Fruit fly (Drosophila melanogaster) Kc167 (cell line): ENCODE data around the gene Or83a.

Experiments
- Myc ChIP-seq: fragments of >200 bp; optimal IDR thresholded peaks from 2 replicates; lab custom pipeline; 2017; ENCODE audit warnings: missing external identifiers
- Sin3A ChIP-seq: fragments of >200 bp; optimal IDR thresholded peaks from 2 replicates; lab custom pipeline; 2018; ENCODE audit warnings: missing external identifiers
- h ChIP-seq: fragments of >200 bp; optimal IDR thresholded peaks from 3 replicates; lab custom pipeline; 2018; ENCODE audit warnings: missing external identifiers
- psq ChIP-seq: fragments of >200 bp; optimal IDR thresholded peaks from 2 replicates; lab custom pipeline; 2017; ENCODE audit warnings: missing external identifiers
- ttk ChIP-seq: sonication (Bioruptor generic); optimal IDR thresholded peaks from 2 replicates; lab custom pipeline; 2017; ENCODE audit warnings: missing external identifiers

dm6 chr3R:5389034-5389433 lies 10.0 kb downstream of the Or83a start:
- TF ChIP-seq psq (lab: Kevin White, UChicago) (no peak), Sin3A (no peak), ttk (lab: Kevin White, UChicago) (no peak), Myc (no peak), h (lab: Kevin White, UChicago) (no peak)
